Fruit fly (Drosophila melanogaster) whole organism, wandering third instar larva: ENCODE measurements around the gene CG2652.

Experiments
- Abd-B ChIP-seq: fragments of >200 bp; optimal IDR thresholded peaks from 2 replicates; lab custom pipeline; 2017; ENCODE audit warnings: missing biosample characterization, missing genetic modification characterization
- CG9705 ChIP-seq: fragments of 200-800 bp; sonication (Bioruptor generic); optimal IDR thresholded peaks from 2 replicates; lab custom pipeline; 2018; ENCODE audit warnings: missing biosample characterization, mild to moderate bottlenecking, missing genetic modification characterization
- CrebA ChIP-seq: fragments of 200-800 bp; sonication (Bioruptor generic); optimal IDR thresholded peaks from 2 replicates; lab custom pipeline; 2016; ENCODE audit warnings: missing biosample characterization, mild to moderate bottlenecking, missing genetic modification characterization, borderline replicate concordance
- Dfd ChIP-seq: fragments of >200 bp; optimal IDR thresholded peaks from 2 replicates; lab custom pipeline; 2017; ENCODE audit warnings: missing biosample characterization, missing genetic modification characterization
- Dif ChIP-seq: fragments of 200-275, 200-300 bp; sonication (Bioruptor generic); optimal IDR thresholded peaks from 2 replicates; lab custom pipeline; 2018; ENCODE audit warnings: missing biosample characterization, missing genetic modification characterization; ENCODE audit not compliant: partially characterized antibody
- GATAd ChIP-seq: sonication (Bioruptor generic); optimal IDR thresholded peaks from 2 replicates; lab custom pipeline; 2016; ENCODE audit warnings: missing biosample characterization, missing genetic modification characterization
- HLH106 ChIP-seq: fragments of 200-800 bp; optimal IDR thresholded peaks from 3 replicates; lab custom pipeline; 2019; ENCODE audit warnings: missing biosample characterization, mild to moderate bottlenecking, missing genetic modification characterization, moderate library complexity
- Hnf4 ChIP-seq: fragments of 200-800 bp; sonication (Bioruptor generic); optimal IDR thresholded peaks from 2 replicates; lab custom pipeline; 2016; ENCODE audit warnings: missing biosample characterization, mild to moderate bottlenecking, missing genetic modification characterization
- Hr78 ChIP-seq: fragments of >200 bp; optimal IDR thresholded peaks from 2 replicates; lab custom pipeline; 2017; ENCODE audit warnings: missing biosample characterization, missing genetic modification characterization
- Hr83 ChIP-seq: fragments of 200-300 bp; sonication (Bioruptor generic); optimal IDR thresholded peaks from 2 replicates; lab custom pipeline; 2016; ENCODE audit warnings: missing biosample characterization, mild to moderate bottlenecking, missing genetic modification characterization, moderate library complexity; ENCODE audit not compliant: poor library complexity, severe bottlenecking
- Jra ChIP-seq: sonication (Bioruptor generic); optimal IDR thresholded peaks from 2 replicates; lab custom pipeline; 2016; ENCODE audit warnings: missing biosample characterization, missing genetic modification characterization
- Myc ChIP-seq: fragments of >200 bp; optimal IDR thresholded peaks from 2 replicates; lab custom pipeline; 2017
- N ChIP-seq: fragments of >200 bp; optimal IDR thresholded peaks from 2 replicates; lab custom pipeline; 2018; ENCODE audit warnings: missing biosample characterization, missing external identifiers, missing genetic modification characterization
- OdsH ChIP-seq: fragments of 200-800 bp; sonication (Bioruptor generic); optimal IDR thresholded peaks from 2 replicates; lab custom pipeline; 2016; ENCODE audit warnings: missing biosample characterization, mild to moderate bottlenecking, missing genetic modification characterization
- Rel ChIP-seq, 2 experiments: fragments of 200-800 bp; sonication (Bioruptor generic) in 1 of 2; optimal IDR thresholded peaks; 2 replicates in 1 of 2; 3 replicates in 1 of 2; lab custom pipeline; 2016 to 2019; ENCODE audit warnings: mild to moderate bottlenecking in 2 of 2, missing biosample characterization in 2 of 2, missing genetic modification characterization in 2 of 2, moderate library complexity in 1 of 2
- Sp1 ChIP-seq: fragments of 200-800 bp; sonication (Bioruptor generic); optimal IDR thresholded peaks from 3 replicates; lab custom pipeline; 2019; ENCODE audit warnings: missing biosample characterization, mild to moderate bottlenecking, missing genetic modification characterization, moderate library complexity
- Vsx2 ChIP-seq: fragments of 200-300, 225-300 bp; sonication (Bioruptor generic); optimal IDR thresholded peaks from 2 replicates; lab custom pipeline; 2018; ENCODE audit warnings: missing biosample characterization, missing genetic modification characterization; ENCODE audit not compliant: partially characterized antibody
- br ChIP-seq: fragments of 200-800 bp; sonication (Bioruptor generic); optimal IDR thresholded peaks from 2 replicates; lab custom pipeline; 2016; ENCODE audit warnings: missing biosample characterization, missing genetic modification characterization
- brk ChIP-seq: fragments of 200-800 bp; sonication (Bioruptor generic); optimal IDR thresholded peaks from 2 replicates; lab custom pipeline; 2016; ENCODE audit warnings: missing biosample characterization, mild to moderate bottlenecking, missing genetic modification characterization
- dl ChIP-seq, 2 experiments: fragments of 175-275, 200-275 bp in 1 of 2; fragments of 200-275 bp in 1 of 2; sonication (Bioruptor generic); optimal IDR thresholded peaks; lab custom pipeline; 2018; ENCODE audit warnings: mild to moderate bottlenecking in 2 of 2, missing biosample characterization in 2 of 2, missing genetic modification characterization in 2 of 2, moderate library complexity in 2 of 2; ENCODE audit not compliant: partially characterized antibody in 2 of 2, insufficient read depth in 1 of 2
- ey ChIP-seq: fragments of 200-800 bp; sonication (Bioruptor generic); optimal IDR thresholded peaks from 2 replicates; lab custom pipeline; 2016; ENCODE audit warnings: missing biosample characterization, missing genetic modification characterization
- foxo ChIP-seq, 2 experiments: fragments of 200-800 bp; sonication (Bioruptor generic); optimal IDR thresholded peaks; 2 replicates in 1 of 2; 3 replicates in 1 of 2; lab custom pipeline; 2016 to 2017; ENCODE audit warnings: missing biosample characterization in 2 of 2, missing genetic modification characterization in 2 of 2
- fru ChIP-seq: fragments of 200-800 bp; sonication (Bioruptor generic); optimal IDR thresholded peaks from 3 replicates; lab custom pipeline; 2016; ENCODE audit warnings: missing biosample characterization, mild to moderate bottlenecking, missing genetic modification characterization
- jim ChIP-seq: fragments of 175-275, 200-325 bp; sonication (Bioruptor generic); optimal IDR thresholded peaks from 2 replicates; lab custom pipeline; 2016; ENCODE audit warnings: missing biosample characterization, mild to moderate bottlenecking, missing genetic modification characterization
- lola ChIP-seq: fragments of >200 bp; optimal IDR thresholded peaks from 2 replicates; lab custom pipeline; 2017; ENCODE audit warnings: missing biosample characterization, missing genetic modification characterization
- pan ChIP-seq: fragments of >200 bp; optimal IDR thresholded peaks from 2 replicates; lab custom pipeline; 2017
- psq ChIP-seq: fragments of 200-800 bp; sonication (Bioruptor generic); optimal IDR thresholded peaks from 3 replicates; lab custom pipeline; 2017; ENCODE audit warnings: missing biosample characterization, mild to moderate bottlenecking, missing genetic modification characterization, moderate library complexity
- rgr ChIP-seq: fragments of 200-800 bp; sonication (Bioruptor generic); optimal IDR thresholded peaks from 3 replicates; lab custom pipeline; 2016; ENCODE audit warnings: missing biosample characterization, mild to moderate bottlenecking, missing genetic modification characterization
- sage ChIP-seq: fragments of 200-800 bp; sonication (Bioruptor generic); optimal IDR thresholded peaks from 2 replicates; lab custom pipeline; 2016; ENCODE audit warnings: missing biosample characterization, mild to moderate bottlenecking, missing genetic modification characterization

The CG2652 gene

DNA sequence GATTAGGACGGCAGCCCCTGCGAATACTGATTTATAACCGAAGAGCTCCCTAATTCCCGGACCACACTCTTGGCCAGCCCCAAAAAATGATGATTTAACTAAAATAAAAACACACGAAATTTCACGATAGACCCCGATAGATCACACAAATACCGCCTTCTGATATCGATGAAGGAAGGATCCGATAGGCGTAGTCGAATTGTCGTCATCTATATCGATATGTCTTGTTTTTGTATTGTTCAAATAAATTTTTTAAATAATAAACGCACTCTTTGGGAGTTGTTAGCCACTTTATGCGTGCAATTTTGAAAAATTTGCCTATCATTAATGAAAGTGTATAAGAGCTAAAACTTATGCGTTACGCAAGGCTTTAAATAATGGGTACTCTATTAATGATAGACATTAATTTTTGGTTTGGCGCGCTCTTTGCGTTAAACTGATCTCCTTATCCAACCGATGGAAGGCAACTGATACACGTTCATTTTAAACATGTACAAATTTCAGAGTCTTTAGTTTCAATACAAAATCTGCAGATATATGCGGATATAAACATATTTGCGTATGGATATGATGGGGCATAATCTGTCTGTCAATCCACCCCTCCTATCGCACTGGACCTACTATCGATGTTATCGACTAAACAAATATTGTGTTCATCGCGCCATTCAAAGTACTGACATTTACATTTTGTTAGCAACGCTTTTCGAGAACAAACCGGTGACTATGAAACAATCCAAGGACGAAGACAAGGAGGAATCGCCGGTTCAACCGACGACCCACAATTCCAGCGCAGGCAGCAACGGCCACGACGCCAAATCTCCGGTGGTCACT is 15.5 kb upstream of the CG2652 start, which contains the start of the genes Spg7 and Lint-O:
Gene Spg7 (minus strand): TSS at position 148 of the 831 bp plus-strand sequence.
Gene Lint-O (plus strand): TSS at position 638 of the 831 bp plus-strand sequence.
- TF ChIP-seq Sp1 (GFP tag; lab: Kevin White, UChicago) = no peak
- no peak for TF ChIP-seq foxo (GFP tag; optimal IDR thresholded peaks at IDR 0.05; lab: Kevin White, UChicago)
- no peak for TF ChIP-seq psq (GFP tag; lab: Kevin White, UChicago)
- TF ChIP-seq Hr83 = no peak
- no peak for TF ChIP-seq CG9705 (GFP tag; lab: Kevin White, UChicago)
- TF ChIP-seq brk (GFP tag; lab: Kevin White, UChicago) = no peak
- no peak for TF ChIP-seq Rel (GFP tag; optimal IDR thresholded peaks at IDR 0.05; lab: Kevin White, UChicago)
- TF ChIP-seq Rel (tag; optimal IDR thresholded peaks at IDR 0.05; lab: Kevin White, UChicago) = no peak
- no peak for TF ChIP-seq jim (GFP tag; lab: Kevin White, UChicago)
- no peak for TF ChIP-seq Hr78 (GFP tag; lab: Kevin White, UChicago)

dm6 chrX:2693786-2694185 is 11.1 kb upstream of the CG2652 start, which contains the start of gene dyw:
dyw (minus strand) TSS chrX:2693886.
- TF ChIP-seq CG9705 (GFP tag; lab: Kevin White, UChicago) (no peak), Sp1 (GFP tag; lab: Kevin White, UChicago) (no peak), ey (GFP tag; lab: Kevin White, UChicago) (no peak), sage (no peak), Hr83 (no peak), Abd-B (no peak), brk (GFP tag; lab: Kevin White, UChicago) (no peak), rgr (GFP tag; lab: Kevin White, UChicago) (no peak), GATAd (GFP tag; lab: Kevin White, UChicago) (no peak), Jra (no peak), Hr78 (GFP tag; lab: Kevin White, UChicago) (no peak), Dif (GFP tag; lab: Kevin White, UChicago) (no peak), Hnf4 (GFP tag; lab: Kevin White, UChicago) (no peak), dl (GFP tag; optimal IDR thresholded peaks at IDR 0.05; lab: Kevin White, UChicago; ENCODE audit: insufficient read depth in 1 of 2, partially characterized antibody in 2 of 2) (no peak), br (GFP tag; lab: Kevin White, UChicago) (no peak), fru (GFP tag; lab: Kevin White, UChicago) (no peak), HLH106 (tag; lab: Kevin White, UChicago) (no peak), N (GFP tag; lab: Kevin White, UChicago) (no peak), pan (lab: Kevin White, UChicago) (no peak)

DNA sequence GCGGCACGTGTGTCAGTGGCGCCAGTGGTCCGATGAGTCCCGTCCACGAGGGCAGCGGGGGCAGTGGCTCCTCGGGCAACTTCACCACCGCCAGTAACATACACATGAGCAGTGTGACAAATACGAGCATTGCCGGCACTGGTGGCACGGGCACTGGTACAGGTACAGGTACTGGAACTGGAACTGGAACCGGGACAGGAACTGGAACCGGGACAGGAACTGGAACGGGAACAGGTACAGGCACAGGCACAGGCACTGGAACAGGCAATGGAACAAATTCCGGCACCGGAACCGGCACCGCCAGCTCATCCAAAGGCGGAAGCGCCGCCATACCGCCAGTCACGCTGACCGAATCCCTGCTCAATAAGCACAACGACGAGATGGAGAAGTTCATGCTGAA is 7.6 kb upstream of the CG2652 start:
- no peak for TF ChIP-seq Hnf4 (GFP tag; lab: Kevin White, UChicago)
- TF ChIP-seq Jra = no peak
- TF ChIP-seq Dfd (GFP tag; lab: Kevin White, UChicago) = no peak
- no peak for TF ChIP-seq psq (GFP tag; lab: Kevin White, UChicago)
- no peak for TF ChIP-seq GATAd (GFP tag; lab: Kevin White, UChicago)

dm6 chrX:2686930-2687329 is 4.2 kb upstream of the CG2652 start:
- no peak for TF ChIP-seq Myc (lab: Kevin White, UChicago)
- TF ChIP-seq, all 38 proteins: peak for 0

- TF ChIP-seq brk (GFP tag; lab: Kevin White, UChicago) (no peak), Vsx2 (GFP tag; lab: Kevin White, UChicago) (no peak), OdsH (GFP tag; lab: Kevin White, UChicago) (no peak), lola (GFP tag; lab: Kevin White, UChicago) (no peak), CrebA (GFP tag; lab: Kevin White, UChicago) (no peak), HLH106 (tag; lab: Kevin White, UChicago) (no peak), Hnf4 (GFP tag; lab: Kevin White, UChicago) (no peak), GATAd (GFP tag; lab: Kevin White, UChicago) (no peak), jim (GFP tag; lab: Kevin White, UChicago) (no peak), psq (GFP tag; lab: Kevin White, UChicago) (no peak), pan (lab: Kevin White, UChicago) (no peak)
Measured at dm6 chrX:2685580-2685979, 2.8 kb upstream of the CG2652 start, which contains the start of gene per. per (plus strand) TSS chrX:2685580.
